Fruit fly (Drosophila melanogaster) whole organism, embryonic: ENCODE data around the gene CG42536.
A peak's percentile ranks its signal among the peaks of the same experiment; 100 is the strongest.

Source experiments
- Ada2b ChIP-seq: fragments of 200-800 bp; sonication (Bioruptor generic); IDR thresholded peaks from 2 replicates; pipeline ENCODE4 v1.3.6; 2022; ENCODE audit warnings: missing biosample characterization, missing genetic modification characterization
- Aef1 ChIP-seq: fragments of 200-800 bp; sonication (Bioruptor generic); IDR thresholded peaks from 3 replicates; pipeline ENCODE4 v1.3.6; 2022; ENCODE audit warnings: missing biosample characterization, missing genetic modification characterization
- BtbVII ChIP-seq: fragments of 200-800 bp; sonication (Bioruptor generic); optimal IDR thresholded peaks from 3 replicates; lab custom pipeline; 2017; ENCODE audit warnings: missing biosample characterization, mild to moderate bottlenecking, missing genetic modification characterization
- CG11093 ChIP-seq: fragments of 200-800 bp; sonication (Bioruptor generic); IDR thresholded peaks from 3 replicates; pipeline ENCODE4 v1.3.6; 2022; ENCODE audit warnings: missing biosample characterization, missing genetic modification characterization
- CG11504 ChIP-seq: fragments of 200-800 bp; sonication (Bioruptor generic); optimal IDR thresholded peaks from 3 replicates; lab custom pipeline; 2019; ENCODE audit warnings: missing biosample characterization, mild to moderate bottlenecking, missing genetic modification characterization, moderate library complexity
- CG12155 ChIP-seq: fragments of 200-800 bp; sonication (Bioruptor generic); optimal IDR thresholded peaks from 3 replicates; lab custom pipeline; 2016; ENCODE audit warnings: missing biosample characterization, missing genetic modification characterization
- CG13296 ChIP-seq: fragments of 200-800 bp; sonication (Bioruptor generic); optimal IDR thresholded peaks from 3 replicates; lab custom pipeline; 2018; ENCODE audit warnings: missing biosample characterization, mild to moderate bottlenecking, missing genetic modification characterization
- CG14667 ChIP-seq: fragments of 200-800 bp; sonication (Bioruptor generic); IDR thresholded peaks from 2 replicates; pipeline ENCODE4 v1.3.6; 2022; ENCODE audit warnings: missing biosample characterization, missing genetic modification characterization
- CG14860 ChIP-seq: fragments of 200-800 bp; sonication (Bioruptor generic); IDR thresholded peaks from 3 replicates; pipeline ENCODE4 v1.3.6; 2022; ENCODE audit warnings: missing biosample characterization, missing genetic modification characterization; ENCODE audit not compliant: partially characterized antibody
- CG2199 ChIP-seq: fragments of 200-800 bp; sonication (Bioruptor generic); IDR thresholded peaks from 3 replicates; pipeline ENCODE4 v1.3.6; 2022; ENCODE audit warnings: missing biosample characterization, missing genetic modification characterization
- CG30431 ChIP-seq: fragments of 200-800 bp; sonication (Bioruptor generic); optimal IDR thresholded peaks from 2 replicates; lab custom pipeline; 2017; ENCODE audit warnings: missing biosample characterization, missing genetic modification characterization
- CG3065 ChIP-seq: fragments of 200-800 bp; sonication (Bioruptor generic); optimal IDR thresholded peaks from 2 replicates; lab custom pipeline; 2016; ENCODE audit warnings: missing biosample characterization, missing genetic modification characterization
- CG31365 ChIP-seq: fragments of 200-800 bp; sonication (Bioruptor generic); optimal IDR thresholded peaks from 2 replicates; lab custom pipeline; 2018; ENCODE audit warnings: missing biosample characterization, mild to moderate bottlenecking, missing genetic modification characterization
- CG33213 ChIP-seq: fragments of 200-800 bp; sonication (Bioruptor generic); optimal IDR thresholded peaks from 3 replicates; lab custom pipeline; 2016; ENCODE audit warnings: missing biosample characterization, missing genetic modification characterization
- CG33557 ChIP-seq: fragments of 200-800 bp; sonication (Bioruptor generic); optimal IDR thresholded peaks from 2 replicates; lab custom pipeline; 2019; ENCODE audit warnings: missing biosample characterization, mild to moderate bottlenecking, missing genetic modification characterization, moderate library complexity
- CG3847 ChIP-seq: fragments of 200-800 bp; sonication (Bioruptor generic); IDR thresholded peaks from 2 replicates; pipeline ENCODE4 v1.3.6; 2022; ENCODE audit warnings: missing biosample characterization, missing genetic modification characterization
- CG4424 ChIP-seq: fragments of 200-800 bp; sonication (Bioruptor generic); optimal IDR thresholded peaks from 3 replicates; lab custom pipeline; 2016; ENCODE audit warnings: missing biosample characterization, missing genetic modification characterization
- CG4707 ChIP-seq: fragments of 200-800 bp; sonication (Bioruptor generic); optimal IDR thresholded peaks from 2 replicates; lab custom pipeline; 2018; ENCODE audit warnings: missing biosample characterization, mild to moderate bottlenecking, missing genetic modification characterization, moderate library complexity
- CG8089 ChIP-seq: fragments of 200-800 bp; sonication (Bioruptor generic); optimal IDR thresholded peaks from 3 replicates; lab custom pipeline; 2016; ENCODE audit warnings: missing biosample characterization, missing genetic modification characterization
- CG9215 ChIP-seq: fragments of 200-800 bp; sonication (Bioruptor generic); IDR thresholded peaks from 2 replicates; pipeline ENCODE4 v1.3.6; 2022; ENCODE audit warnings: missing biosample characterization, missing genetic modification characterization
- CG9609 ChIP-seq: fragments of 200-800 bp; sonication (Bioruptor generic); optimal IDR thresholded peaks from 3 replicates; lab custom pipeline; 2016; ENCODE audit warnings: missing biosample characterization, missing genetic modification characterization
- D ChIP-seq, 2 experiments: fragments of 200-800 bp in 1 of 2; fragments of >200 bp in 1 of 2; sonication (Bioruptor generic) in 1 of 2; optimal IDR thresholded peaks; 2 replicates in 1 of 2; 3 replicates in 1 of 2; lab custom pipeline; 2017; ENCODE audit warnings: mild to moderate bottlenecking in 1 of 2, missing biosample characterization in 1 of 2, missing genetic modification characterization in 1 of 2, missing genetic modification reagents in 1 of 2
- Doc3 ChIP-seq: fragments of 200-800 bp; sonication (Bioruptor generic); IDR thresholded peaks from 3 replicates; pipeline ENCODE4 v1.3.6; 2022; ENCODE audit warnings: missing biosample characterization, missing genetic modification characterization; ENCODE audit not compliant: partially characterized antibody
- Dp ChIP-seq: fragments of 200-800 bp; sonication (Bioruptor generic); optimal IDR thresholded peaks from 2 replicates; lab custom pipeline; 2018; ENCODE audit warnings: missing biosample characterization, mild to moderate bottlenecking, missing genetic modification characterization, moderate library complexity
- HLH54F ChIP-seq: fragments of 200-800 bp; sonication (Bioruptor generic); optimal IDR thresholded peaks from 3 replicates; lab custom pipeline; 2016; ENCODE audit warnings: missing biosample characterization, missing genetic modification characterization
- Hmx ChIP-seq: fragments of 200-800 bp; sonication (Bioruptor generic); optimal IDR thresholded peaks from 2 replicates; lab custom pipeline; 2016; ENCODE audit warnings: missing biosample characterization, missing genetic modification characterization
- Lhr ChIP-seq: fragments of 200-800 bp; sonication (Bioruptor generic); optimal IDR thresholded peaks from 3 replicates; lab custom pipeline; 2017; ENCODE audit warnings: mild to moderate bottlenecking, missing biosample characterization, missing genetic modification reagents, missing genetic modification characterization
- Lim3 ChIP-seq: fragments of 200-800 bp; sonication (Bioruptor generic); IDR thresholded peaks from 2 replicates; pipeline ENCODE4 v1.3.6; 2022; ENCODE audit warnings: missing biosample characterization, missing genetic modification characterization
- Mad ChIP-seq: fragments of 200-800 bp; sonication (Bioruptor generic); optimal IDR thresholded peaks from 2 replicates; lab custom pipeline; 2016; ENCODE audit warnings: missing biosample characterization, missing genetic modification characterization
- NC2α ChIP-seq: fragments of 200-800 bp; sonication (Bioruptor generic); optimal IDR thresholded peaks from 2 replicates; lab custom pipeline; 2016; ENCODE audit warnings: missing biosample characterization, missing genetic modification characterization
- Neu2 ChIP-seq: fragments of 200-800 bp; sonication (Bioruptor generic); optimal IDR thresholded peaks from 3 replicates; lab custom pipeline; 2016; ENCODE audit warnings: missing biosample characterization, missing genetic modification characterization, borderline replicate concordance
- Nf-YB ChIP-seq: fragments of 200-800 bp; sonication (Bioruptor generic); optimal IDR thresholded peaks from 3 replicates; lab custom pipeline; 2019; ENCODE audit warnings: missing biosample characterization, mild to moderate bottlenecking, missing genetic modification characterization, moderate library complexity
- NfI ChIP-seq: fragments of 200-800 bp; sonication (Bioruptor generic); optimal IDR thresholded peaks from 3 replicates; lab custom pipeline; 2018; ENCODE audit warnings: missing biosample characterization, mild to moderate bottlenecking, missing genetic modification characterization, moderate library complexity
- Oli ChIP-seq: fragments of 200-800 bp; sonication (Bioruptor generic); optimal IDR thresholded peaks from 2 replicates; lab custom pipeline; 2018; ENCODE audit warnings: missing biosample characterization, mild to moderate bottlenecking, missing genetic modification characterization, moderate library complexity
- Rfx ChIP-seq: fragments of 200-800 bp; sonication (Bioruptor generic); IDR thresholded peaks from 2 replicates; pipeline ENCODE4 v1.3.6; 2022; ENCODE audit warnings: missing biosample characterization, missing genetic modification characterization
- Taf1 ChIP-seq: fragments of 200-800 bp; sonication (Bioruptor generic); IDR thresholded peaks from 2 replicates; pipeline ENCODE4 v1.3.6; 2022; ENCODE audit warnings: missing biosample characterization, missing genetic modification characterization
- bab2 ChIP-seq: fragments of 200-800 bp; sonication (Bioruptor generic); optimal IDR thresholded peaks from 2 replicates; lab custom pipeline; 2016; ENCODE audit warnings: missing biosample characterization, missing genetic modification characterization
- bcd ChIP-seq: fragments of 200-800 bp; sonication (Bioruptor generic); optimal IDR thresholded peaks from 2 replicates; lab custom pipeline; 2017; ENCODE audit warnings: missing biosample characterization, mild to moderate bottlenecking, missing genetic modification characterization
- croc ChIP-seq: fragments of 200-800 bp; sonication (Bioruptor generic); conservative IDR thresholded peaks from 3 replicates; pipeline ENCODE4 v1.3.6; 2022; ENCODE audit warnings: missing biosample characterization, missing genetic modification characterization
- crp ChIP-seq, 2 experiments: fragments of 200-800 bp; sonication (Bioruptor generic); optimal IDR thresholded peaks; 2 replicates in 1 of 2; 3 replicates in 1 of 2; lab custom pipeline; 2017; ENCODE audit warnings: missing biosample characterization in 2 of 2, missing genetic modification characterization in 2 of 2, mild to moderate bottlenecking in 1 of 2, moderate library complexity in 1 of 2
- eve ChIP-seq, 2 experiments: fragments of >200 bp; optimal IDR thresholded peaks; 2 replicates each; lab custom pipeline; 2017; ENCODE audit warnings: missing biosample characterization in 2 of 2, missing genetic modification characterization in 2 of 2
- fd96Cb ChIP-seq: fragments of 200-800 bp; sonication (Bioruptor generic); optimal IDR thresholded peaks from 2 replicates; lab custom pipeline; 2018; ENCODE audit warnings: missing biosample characterization, mild to moderate bottlenecking, missing genetic modification characterization, moderate library complexity
- ftz-f1 ChIP-seq: fragments of 200-800 bp; sonication (Bioruptor generic); optimal IDR thresholded peaks from 2 replicates; lab custom pipeline; 2016; ENCODE audit warnings: missing biosample characterization, missing genetic modification characterization
- gsb-n ChIP-seq: fragments of 200-800 bp; sonication (Bioruptor generic); optimal IDR thresholded peaks from 3 replicates; lab custom pipeline; 2018; ENCODE audit warnings: missing biosample characterization, mild to moderate bottlenecking, missing genetic modification characterization
- inv ChIP-seq: fragments of 200-800 bp; sonication (Bioruptor generic); IDR thresholded peaks from 2 replicates; pipeline ENCODE4 v1.3.6; 2022; ENCODE audit warnings: missing biosample characterization, missing genetic modification characterization; ENCODE audit not compliant: partially characterized antibody
- knrl ChIP-seq: fragments of 200-800 bp; sonication (Bioruptor generic); IDR thresholded peaks from 3 replicates; pipeline ENCODE4 v1.3.6; 2022; ENCODE audit warnings: missing biosample characterization, missing genetic modification characterization; ENCODE audit not compliant: partially characterized antibody
- psq ChIP-seq: fragments of 200-800 bp; sonication (Bioruptor generic); optimal IDR thresholded peaks from 2 replicates; lab custom pipeline; 2017; ENCODE audit warnings: missing biosample characterization, missing genetic modification characterization
- seq ChIP-seq: fragments of 200-800 bp; sonication (Bioruptor generic); IDR thresholded peaks from 2 replicates; pipeline ENCODE4 v1.3.6; 2022; ENCODE audit warnings: missing biosample characterization, missing genetic modification characterization
- tio ChIP-seq: fragments of 200-800 bp; sonication (Bioruptor generic); optimal IDR thresholded peaks from 2 replicates; lab custom pipeline; 2017; ENCODE audit warnings: missing biosample characterization, missing genetic modification characterization, inconsistent platforms

Gene CG42536

DNA sequence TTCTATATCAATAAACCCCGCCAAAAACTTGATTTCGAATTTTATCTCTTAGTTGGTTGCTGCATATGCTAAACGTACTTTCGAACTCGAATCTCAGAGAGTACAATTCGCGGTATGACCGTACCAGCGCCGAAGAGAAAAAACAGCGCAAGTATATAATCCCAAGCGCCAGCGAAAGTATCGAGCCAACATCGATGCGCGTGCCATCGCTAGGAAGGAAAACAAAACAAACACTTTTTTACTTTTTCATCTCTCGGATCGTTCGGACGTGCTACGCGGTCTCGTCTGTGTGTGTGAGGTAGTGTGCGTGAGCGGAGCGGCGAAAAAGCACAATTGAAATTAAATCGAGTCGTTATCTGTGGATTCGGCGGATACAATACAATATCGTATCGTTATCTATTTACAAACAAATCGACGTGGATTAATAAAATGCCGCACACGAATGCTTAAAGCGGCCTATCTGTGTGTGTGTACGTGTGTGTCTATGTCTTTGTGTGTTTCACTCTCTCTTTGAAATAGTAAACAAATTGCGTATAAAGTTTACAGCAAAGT lies 34.7 kb upstream of the CG42536 start, which contains the start of gene simj (continued):
- TF ChIP-seq Ada2b (GFP tag; lab: Robert Waterston, UW) (no peak), D (optimal IDR thresholded peaks at IDR 0.05; lab: Kevin White, UChicago) (no peak), D (GFP tag; optimal IDR thresholded peaks at IDR 0.05; lab: Kevin White, UChicago) (peak; percentile 58), CG13296 (peak; percentile 54), CG12155 (GFP tag; lab: Kevin White, UChicago) (peak; percentile 54), CG4424 (GFP tag; lab: Kevin White, UChicago) (no peak), HLH54F (peak; percentile 26), fd96Cb (tag; lab: Kevin White, UChicago) (no peak), seq (no peak), Oli (tag; lab: Kevin White, UChicago) (no peak), CG3065 (GFP tag; lab: Kevin White, UChicago) (no peak), CG11504 (peak; percentile 55), Dp (GFP tag; lab: Kevin White, UChicago) (peak; percentile 81), ftz-f1 (GFP tag; lab: Kevin White, UChicago) (peak; percentile 14), CG31365 (tag; lab: Kevin White, UChicago) (peak; percentile 58), inv (GFP tag; lab: Robert Waterston, UW) (peak; percentile 72), Nf-YB (peak; percentile 19), CG33213 (GFP tag; lab: Kevin White, UChicago) (peak; percentile 69), bab2 (GFP tag; lab: Kevin White, UChicago) (no peak), NC2α (GFP tag; lab: Kevin White, UChicago) (no peak), knrl (peak; percentile 81), Rfx (GFP tag; lab: Robert Waterston, UW) (peak; percentile 80), CG14667 (no peak), Doc3 (GFP tag; lab: Robert Waterston, UW) (peak; percentile 60), CG11093 (GFP tag; lab: Robert Waterston, UW) (no peak), Lim3 (GFP tag; lab: Robert Waterston, UW) (no peak), CG33557 (GFP tag; lab: Kevin White, UChicago) (no peak), CG30431 (no peak), Taf1 (no peak; the same call in 1 of the 2 replicates), eve (GFP tag; optimal IDR thresholded peaks at IDR 0.05; lab: Kevin White, UChicago) (peak in 1 of 2 experiments; percentile 76), Neu2 (GFP tag; lab: Kevin White, UChicago) (no peak), NfI (GFP tag; lab: Kevin White, UChicago) (peak; percentile 57), Hmx (GFP tag; lab: Kevin White, UChicago) (no peak), bcd (GFP tag; lab: Kevin White, UChicago) (peak; percentile 31), CG3847 (GFP tag; lab: Robert Waterston, UW) (no peak), Lhr (GFP tag; lab: Kevin White, UChicago) (peak; percentile 74), Aef1 (GFP tag; lab: Robert Waterston, UW) (no peak), CG14860 (GFP tag; lab: Robert Waterston, UW) (peak; percentile 55; the same call in 1 of the 3 replicates), crp (GFP tag; optimal IDR thresholded peaks at IDR 0.05; lab: Kevin White, UChicago) (peak in 1 of 2 experiments; percentile 63), Mad (GFP tag; lab: Kevin White, UChicago) (peak; percentile 20), psq (peak; percentile 24), croc (no peak), gsb-n (tag; lab: Kevin White, UChicago) (peak; percentile 30), tio (GFP tag; lab: Kevin White, UChicago) (no peak), CG8089 (GFP tag; lab: Kevin White, UChicago) (peak; percentile 23), CG9609 (no peak), CG2199 (0 out of 3 replicates have a peak, but pooled peaks have one; percentile 10), BtbVII (GFP tag; lab: Kevin White, UChicago) (peak; percentile 46), CG4707 (GFP tag; lab: Kevin White, UChicago) (peak; percentile 63), CG9215 (GFP tag; lab: Robert Waterston, UW) (no peak)
